Fruit fly (Drosophila melanogaster): ENCODE measurements around the gene ImpE1.

DNA sequence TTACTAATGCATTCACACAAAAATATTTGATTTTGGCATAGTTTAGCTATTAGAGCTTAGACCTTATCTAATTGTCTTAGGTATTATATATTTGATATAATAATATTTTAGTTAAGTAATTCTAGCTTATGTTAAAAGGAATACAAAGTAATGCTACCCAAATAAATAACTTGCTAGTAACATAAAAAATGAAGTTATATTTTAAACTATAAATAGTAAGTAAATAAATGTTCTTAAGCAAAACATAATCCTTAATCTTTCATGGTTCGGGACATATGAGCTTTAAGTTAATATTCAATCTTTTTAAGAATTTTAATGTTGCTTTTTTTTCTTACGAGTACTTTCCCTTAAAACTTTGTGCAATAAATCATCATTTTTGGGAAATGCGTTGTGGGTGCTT is 51.0 kb downstream of the ImpE1 start:
- TF ChIP-seq EcR (GFP tag; optimal IDR thresholded peaks at IDR 0.05), result no peak
- TF ChIP-seq CG10348 (GFP tag; IDR thresholded peaks at IDR 0.05), result no peak
- no peak for TF ChIP-seq CG12605 (GFP tag; IDR thresholded peaks at IDR 0.05)
- TF ChIP-seq CG8301 (tag; optimal IDR thresholded peaks at IDR 0.05), result peak; percentile 24
- TF ChIP-seq CG34367 (tag; optimal IDR thresholded peaks at IDR 0.05), result no peak
- peak; percentile 21 for TF ChIP-seq CG15710 (tag; optimal IDR thresholded peaks at IDR 0.05)
